Worm (Caenorhabditis elegans) whole organism, L4 larva: Measurements from ENCODE around the gene drr-1.

Experiments used
- F10B5.3 ChIP-seq: sonication (generic microtip); optimal IDR thresholded peaks from 2 replicates; lab custom pipeline; 2016; ENCODE audit warnings: mild to moderate bottlenecking, missing genetic modification characterization, missing compliant biosample characterization
- F49E8.2 ChIP-seq: sonication (generic microtip); optimal IDR thresholded peaks from 2 replicates; lab custom pipeline; 2016; ENCODE audit warnings: missing compliant biosample characterization, mild to moderate bottlenecking, missing genetic modification characterization, borderline replicate concordance
- R02D3.7 ChIP-seq: fragments of 150-350 bp; sonication (generic microtip); optimal IDR thresholded peaks from 3 replicates; lab custom pipeline; 2014; ENCODE audit warnings: missing biosample characterization, missing genetic modification characterization
- Y105C5A.15 ChIP-seq: fragments of 200-800 bp; sonication (Bioruptor generic); IDR thresholded peaks from 2 replicates; pipeline ENCODE4 v1.3.6; 2022; ENCODE audit warnings: missing genetic modification characterization, missing compliant biosample characterization
- Y48G9A.11 ChIP-seq: fragments of 200-800 bp; sonication (Bioruptor generic); IDR thresholded peaks from 2 replicates; pipeline ENCODE4 v1.3.6; 2022; ENCODE audit warnings: missing genetic modification reagents, missing genetic modification characterization, missing compliant biosample characterization
- Y5F2A.4 ChIP-seq: fragments of 200-800 bp; sonication (Bioruptor generic); optimal IDR thresholded peaks from 2 replicates; lab custom pipeline; 2018; ENCODE audit warnings: mild to moderate bottlenecking, missing genetic modification characterization, missing compliant biosample characterization
- Y75B8A.6 ChIP-seq: fragments of 200-800 bp; sonication (Bioruptor generic); IDR thresholded peaks from 2 replicates; pipeline ENCODE4 v1.3.6; 2022; ENCODE audit warnings: missing genetic modification reagents, missing genetic modification characterization, missing compliant biosample characterization
- ZK337.2 ChIP-seq: fragments of 200-800 bp; sonication (Bioruptor generic); IDR thresholded peaks from 2 replicates; pipeline ENCODE4 v1.3.6; 2022; ENCODE audit warnings: missing genetic modification reagents, missing genetic modification characterization, missing compliant biosample characterization
- ama-1 ChIP-seq: fragments of 150-350 bp; optimal IDR thresholded peaks from 2 replicates; lab custom pipeline; 2014; ENCODE audit warnings: inconsistent platforms, mixed read lengths
- ceh-32 ChIP-seq: sonication (generic microtip); optimal IDR thresholded peaks from 2 replicates; lab custom pipeline; 2016; ENCODE audit warnings: mild to moderate bottlenecking, missing genetic modification characterization, missing compliant biosample characterization; ENCODE audit not compliant: poor library complexity
- ctbp-1 ChIP-seq: fragments of 200-800 bp; sonication (Bioruptor generic); IDR thresholded peaks from 2 replicates; pipeline ENCODE4 v1.3.6; 2022; ENCODE audit warnings: missing genetic modification reagents, missing genetic modification characterization, missing compliant biosample characterization
- daf-12 ChIP-seq: fragments of 150-350 bp; optimal IDR thresholded peaks from 2 replicates; lab custom pipeline; 2014; ENCODE audit warnings: missing biosample characterization, missing genetic modification reagents, missing genetic modification characterization
- daf-8 ChIP-seq: fragments of 200-800 bp; sonication (Bioruptor generic); IDR thresholded peaks from 2 replicates; pipeline ENCODE4 v1.3.6; 2022; ENCODE audit warnings: missing genetic modification characterization, missing compliant biosample characterization
- dmd-8 ChIP-seq: fragments of 200-800 bp; sonication (Bioruptor generic); IDR thresholded peaks from 2 replicates; pipeline ENCODE4 v1.3.6; 2022; ENCODE audit warnings: missing genetic modification characterization, missing compliant biosample characterization
- dpl-1 ChIP-seq: fragments of 150-350 bp; optimal IDR thresholded peaks from 2 replicates; lab custom pipeline; 2014; ENCODE audit warnings: missing biosample characterization, missing genetic modification reagents, missing genetic modification characterization
- dve-1 ChIP-seq: sonication (generic microtip); optimal IDR thresholded peaks from 2 replicates; lab custom pipeline; 2017; ENCODE audit warnings: antibody characterized with exemption, mild to moderate bottlenecking, missing genetic modification characterization, missing compliant biosample characterization; ENCODE audit not compliant: insufficient read depth
- egl-27 ChIP-seq: sonication (generic microtip); optimal IDR thresholded peaks from 3 replicates; lab custom pipeline; 2017; ENCODE audit warnings: missing biosample characterization, missing genetic modification reagents, missing genetic modification characterization
- fkh-10 ChIP-seq: fragments of 150-350 bp; optimal IDR thresholded peaks from 2 replicates; lab custom pipeline; 2014; ENCODE audit warnings: missing biosample characterization, missing genetic modification reagents, missing genetic modification characterization
- fos-1 ChIP-seq: fragments of 150-350 bp; optimal IDR thresholded peaks from 2 replicates; lab custom pipeline; 2014; ENCODE audit warnings: missing biosample characterization, missing genetic modification characterization
- hlh-30 ChIP-seq: sonication (generic microtip); optimal IDR thresholded peaks from 2 replicates; lab custom pipeline; 2017; ENCODE audit warnings: antibody characterized with exemption, mild to moderate bottlenecking, missing genetic modification characterization, missing compliant biosample characterization; ENCODE audit not compliant: insufficient read depth
- hmg-1.1 ChIP-seq: fragments of 200-800 bp; sonication (Bioruptor generic); IDR thresholded peaks from 2 replicates; pipeline ENCODE4 v1.3.6; 2022; ENCODE audit warnings: missing genetic modification reagents, missing genetic modification characterization, missing compliant biosample characterization
- lim-7 ChIP-seq: fragments of 200-800 bp; sonication (Bioruptor generic); IDR thresholded peaks from 2 replicates; pipeline ENCODE4 v1.3.6; 2022; ENCODE audit warnings: missing genetic modification characterization, missing compliant biosample characterization
- lin-15B ChIP-seq: fragments of 150-350 bp; sonication (generic microtip); optimal IDR thresholded peaks from 3 replicates; lab custom pipeline; 2014; ENCODE audit warnings: missing biosample characterization, missing genetic modification characterization
- lin-39 ChIP-seq: fragments of 150-350 bp; optimal IDR thresholded peaks from 2 replicates; lab custom pipeline; 2014; ENCODE audit warnings: missing biosample characterization, missing genetic modification reagents, missing genetic modification characterization
- lsy-2 ChIP-seq, 2 experiments: fragments of 150-350 bp in 1 of 2; sonication (generic microtip) in 1 of 2; optimal IDR thresholded peaks; 2 replicates each; lab custom pipeline; 2014 to 2017; ENCODE audit warnings: missing biosample characterization in 2 of 2, missing genetic modification characterization in 2 of 2
- madf-5 ChIP-seq, 2 experiments: fragments of 200-800 bp; sonication (Bioruptor generic); IDR thresholded peaks; 2 replicates each; pipeline ENCODE4 v1.3.6; 2022; ENCODE audit warnings: missing compliant biosample characterization in 2 of 2, missing genetic modification characterization in 2 of 2
- madf-9 ChIP-seq: fragments of 200-800 bp; sonication (Bioruptor generic); conservative IDR thresholded peaks from 2 replicates; pipeline ENCODE4 v1.3.6; 2022; ENCODE audit warnings: missing genetic modification reagents, missing genetic modification characterization, missing compliant biosample characterization
- mdl-1 ChIP-seq, 2 experiments: fragments of 150-350 bp in 1 of 2; sonication (generic microtip) in 1 of 2; optimal IDR thresholded peaks; 2 replicates each; lab custom pipeline; 2014 to 2017; ENCODE audit warnings: missing biosample characterization in 2 of 2, missing genetic modification characterization in 2 of 2
- mdt-29 ChIP-seq: fragments of 200-800 bp; sonication (Bioruptor generic); IDR thresholded peaks from 2 replicates; pipeline ENCODE4 v1.3.6; 2022; ENCODE audit warnings: missing genetic modification reagents, missing genetic modification characterization, missing compliant biosample characterization
- mep-1 ChIP-seq: fragments of 150-350 bp; sonication (generic microtip); optimal IDR thresholded peaks from 3 replicates; lab custom pipeline; 2014; ENCODE audit warnings: missing biosample characterization, missing genetic modification characterization
- mxl-2 ChIP-seq: fragments of 200-800 bp; sonication (Bioruptor generic); conservative IDR thresholded peaks from 2 replicates; pipeline ENCODE4 v1.3.6; 2022; ENCODE audit warnings: missing genetic modification reagents, missing genetic modification characterization, missing compliant biosample characterization
- nhr-10 ChIP-seq: fragments of 150-350 bp; optimal IDR thresholded peaks from 2 replicates; lab custom pipeline; 2014; ENCODE audit warnings: missing biosample characterization, missing genetic modification characterization
- nhr-102 ChIP-seq: sonication (generic microtip); optimal IDR thresholded peaks from 2 replicates; lab custom pipeline; 2016; ENCODE audit warnings: mild to moderate bottlenecking, missing genetic modification characterization, moderate library complexity, missing compliant biosample characterization
- nhr-11 ChIP-seq: fragments of 150-350 bp; optimal IDR thresholded peaks from 2 replicates; lab custom pipeline; 2014; ENCODE audit warnings: missing biosample characterization, missing genetic modification characterization
- nhr-111 ChIP-seq: fragments of 200-800 bp; sonication (Bioruptor generic); optimal IDR thresholded peaks from 2 replicates; lab custom pipeline; 2018; ENCODE audit warnings: mild to moderate bottlenecking, missing genetic modification characterization, missing compliant biosample characterization
- nhr-237 ChIP-seq: sonication (generic microtip); optimal IDR thresholded peaks from 2 replicates; lab custom pipeline; 2017; ENCODE audit warnings: missing biosample characterization, missing genetic modification characterization
- nhr-42 ChIP-seq: fragments of 200-800 bp; sonication (Bioruptor generic); IDR thresholded peaks from 2 replicates; pipeline ENCODE4 v1.3.6; 2022; ENCODE audit warnings: missing genetic modification characterization, missing compliant biosample characterization
- nhr-6 ChIP-seq: fragments of 150-350 bp; optimal IDR thresholded peaks from 2 replicates; lab custom pipeline; 2014; ENCODE audit warnings: missing biosample characterization, missing genetic modification characterization
- pha-4 ChIP-seq, 2 experiments: fragments of 150-350 bp in 1 of 2; fragments of 200-800 bp in 1 of 2; sonication (Bioruptor generic) in 1 of 2; IDR thresholded peaks in 1 of 2; optimal IDR thresholded peaks in 1 of 2; 2 replicates each; pipeline versions ENCODE4 v1.3.6 to Lab custom; 2014 to 2022; ENCODE audit warnings: missing genetic modification characterization in 2 of 2, missing genetic modification reagents in 2 of 2, missing biosample characterization in 1 of 2, missing compliant biosample characterization in 1 of 2
- php-3 ChIP-seq: fragments of 200-800 bp; sonication (Bioruptor generic); IDR thresholded peaks from 2 replicates; pipeline ENCODE4 v1.3.6; 2022; ENCODE audit warnings: missing genetic modification reagents, missing genetic modification characterization, missing compliant biosample characterization
- sdz-12 ChIP-seq: fragments of 200-800 bp; sonication (Bioruptor generic); optimal IDR thresholded peaks from 2 replicates; lab custom pipeline; 2018; ENCODE audit warnings: mild to moderate bottlenecking, missing genetic modification characterization, missing compliant biosample characterization
- skn-1 ChIP-seq: fragments of 150-350 bp; optimal IDR thresholded peaks from 2 replicates; lab custom pipeline; 2014; ENCODE audit warnings: missing biosample characterization, missing genetic modification characterization
- snpc-4 ChIP-seq: fragments of 150-350 bp; optimal IDR thresholded peaks from 2 replicates; lab custom pipeline; 2014; ENCODE audit warnings: missing biosample characterization, missing genetic modification characterization
- spr-3 ChIP-seq: fragments of 200-800 bp; sonication (Bioruptor generic); optimal IDR thresholded peaks from 2 replicates; lab custom pipeline; 2018; ENCODE audit warnings: mild to moderate bottlenecking, missing genetic modification characterization, missing compliant biosample characterization
- tag-97 ChIP-seq: fragments of 200-800 bp; sonication (Bioruptor generic); IDR thresholded peaks from 2 replicates; pipeline ENCODE4 v1.3.6; 2022; ENCODE audit warnings: missing genetic modification characterization, missing compliant biosample characterization
- unc-130 ChIP-seq: sonication (generic microtip); optimal IDR thresholded peaks from 2 replicates; lab custom pipeline; 2016; ENCODE audit warnings: missing genetic modification reagents, missing genetic modification characterization, missing compliant biosample characterization
- unc-62 ChIP-seq, 3 experiments: fragments of 150-350 bp in 1 of 3; sonication (generic microtip); optimal IDR thresholded peaks in 2 of 3; peaks in 1 of 3; 1 replicate in 1 of 3; 2 replicates in 2 of 3; lab custom pipeline; 2014 to 2017; ENCODE audit warnings: missing biosample characterization in 3 of 3, missing genetic modification characterization in 3 of 3, missing genetic modification reagents in 3 of 3, missing genotype in 1 of 3
- zip-11 ChIP-seq: fragments of 200-800 bp; sonication (Bioruptor generic); IDR thresholded peaks from 2 replicates; pipeline ENCODE4 v1.3.6; 2022; ENCODE audit warnings: missing genetic modification characterization, missing compliant biosample characterization

Gene drr-1

ce11 chrII:13460592-13461395, 34.9 kb downstream of the drr-1 start, which contains the start of gene pqn-27 (continued):
- TF ChIP-seq tag-97 (GFP tag; lab: Robert Waterston, UW): no peak
- TF ChIP-seq Y5F2A.4 (GFP tag; lab: Kevin White, UChicago): no peak
- TF ChIP-seq hlh-30: peak; percentile 66
- TF ChIP-seq lim-7 (GFP tag; lab: Robert Waterston, UW): no peak
- TF ChIP-seq fkh-10 (GFP tag; lab: Kevin White, UChicago): no peak
- peak; percentile 59 for TF ChIP-seq nhr-102
- no peak for TF ChIP-seq unc-130
- TF ChIP-seq ceh-32 (tag; lab: Kevin White, UChicago): no peak
- peak; percentile 70 for TF ChIP-seq nhr-42 (GFP tag; lab: Robert Waterston, UW)
- no peak for TF ChIP-seq lin-39 (tag; lab: Kevin White, UChicago)
- TF ChIP-seq mep-1: peak; percentile 92
- TF ChIP-seq nhr-11 (tag; lab: Kevin White, UChicago): peak; percentile 41
- peak; percentile 43 for TF ChIP-seq hmg-1.1 (GFP tag; lab: Robert Waterston, UW)
- peak; percentile 53 for TF ChIP-seq nhr-111 (GFP tag; lab: Kevin White, UChicago)
- no peak for TF ChIP-seq daf-8 (GFP tag; lab: Robert Waterston, UW)
- no peak for TF ChIP-seq daf-12
- TF ChIP-seq spr-3 (GFP tag; lab: Kevin White, UChicago): peak; percentile 15
- TF ChIP-seq nhr-6 (tag; lab: Kevin White, UChicago): peak; percentile 73
- peak in 1 of 2 experiments; percentile 88 for TF ChIP-seq lsy-2 (tag; optimal IDR thresholded peaks at IDR 0.05; lab: Kevin White, UChicago)
- peak; percentile 33; the same call in 1 of the 2 replicates for TF ChIP-seq mdt-29 (GFP tag; lab: Robert Waterston, UW)
- TF ChIP-seq lin-15B (tag; lab: Kevin White, UChicago): no peak
- no peak for TF ChIP-seq F49E8.2 (tag; lab: Kevin White, UChicago)
- no peak for TF ChIP-seq madf-5 (GFP tag; IDR thresholded peaks at IDR 0.05; lab: Robert Waterston, UW)
- no peak for TF ChIP-seq snpc-4
- peak; percentile 81 for TF ChIP-seq dve-1 (tag; lab: Kevin White, UChicago)
- no peak for TF ChIP-seq skn-1 (tag; lab: Kevin White, UChicago)
- TF ChIP-seq nhr-237 (tag; lab: Kevin White, UChicago): no peak
- no peak for TF ChIP-seq zip-11
- TF ChIP-seq Y48G9A.11: no peak
- TF ChIP-seq sdz-12 (GFP tag; lab: Kevin White, UChicago): peak; percentile 2
- TF ChIP-seq Y105C5A.15 (GFP tag; lab: Robert Waterston, UW): no peak
- TF ChIP-seq unc-62 (GFP tag; optimal IDR thresholded peaks at IDR 0.05 in 1 of 2; lab: Kevin White, UChicago): peak in 1 of 2 experiments; percentile 93
- TF ChIP-seq unc-62 (tag; optimal IDR thresholded peaks at IDR 0.05; lab: Kevin White, UChicago): no peak
- peak; percentile 79; the same call in 1 of the 2 replicates for TF ChIP-seq php-3 (GFP tag; lab: Robert Waterston, UW)
- TF ChIP-seq egl-27: no peak
- TF ChIP-seq pha-4 (GFP tag; IDR thresholded peaks at IDR 0.05; lab: Robert Waterston, UW): peak; percentile 55; the same call in 1 of the 2 replicates
- TF ChIP-seq pha-4 (tag; optimal IDR thresholded peaks at IDR 0.05; lab: Kevin White, UChicago): no peak
- no peak for TF ChIP-seq F10B5.3 (tag; lab: Kevin White, UChicago)
- TF ChIP-seq dpl-1 (GFP tag; lab: Kevin White, UChicago): peak; percentile 49
- TF ChIP-seq fos-1 (tag; lab: Kevin White, UChicago): no peak
- TF ChIP-seq ZK337.2 (GFP tag; lab: Robert Waterston, UW): 0 out of 2 replicates have a peak, but pooled peaks have one; percentile 30
- peak in 1 of 2 experiments; percentile 61 for TF ChIP-seq mdl-1 (tag; optimal IDR thresholded peaks at IDR 0.05; lab: Kevin White, UChicago)
- no peak for TF ChIP-seq madf-9 (GFP tag; lab: Robert Waterston, UW)
- no peak; the same call in none of the 2 replicates for TF ChIP-seq ctbp-1 (GFP tag; lab: Robert Waterston, UW)
- peak; percentile 34; the same call in 1 of the 2 replicates for TF ChIP-seq Y75B8A.6
- no peak for TF ChIP-seq nhr-10
- TF ChIP-seq dmd-8 (GFP tag; lab: Robert Waterston, UW): no peak; the same call in 1 of the 2 replicates
- no peak for TF ChIP-seq mxl-2 (GFP tag; lab: Robert Waterston, UW)
- peak; percentile 97 for TF ChIP-seq ama-1
- TF ChIP-seq R02D3.7 (tag; lab: Kevin White, UChicago): no peak
